Worm (Caenorhabditis elegans) whole organism, early embryonic: Measurements from ENCODE around the gene lelo-3.

Experiments used
- B0310.2 ChIP-seq: sonication (generic microtip); optimal IDR thresholded peaks from 2 replicates; lab custom pipeline; 2016; ENCODE audit warnings: mild to moderate bottlenecking, missing genetic modification characterization, missing compliant biosample characterization
- F13C5.2 ChIP-seq: sonication (generic microtip); optimal IDR thresholded peaks from 2 replicates; lab custom pipeline; 2017; ENCODE audit warnings: mild to moderate bottlenecking, missing genetic modification characterization, inconsistent platforms, missing compliant biosample characterization
- aly-1 ChIP-seq: sonication (generic microtip); optimal IDR thresholded peaks from 2 replicates; lab custom pipeline; 2016; ENCODE audit warnings: missing genetic modification characterization, missing compliant biosample characterization
- ama-1 ChIP-seq: fragments of 150-350 bp; optimal IDR thresholded peaks from 2 replicates; lab custom pipeline; 2014
- ceh-13 ChIP-seq: fragments of 200-800 bp; sonication (Bioruptor generic); optimal IDR thresholded peaks from 2 replicates; lab custom pipeline; 2018; ENCODE audit warnings: mild to moderate bottlenecking, missing genetic modification characterization, missing compliant biosample characterization
- ceh-36 ChIP-seq: sonication (generic microtip); optimal IDR thresholded peaks from 2 replicates; lab custom pipeline; 2016; ENCODE audit warnings: missing genetic modification characterization, inconsistent platforms, missing compliant biosample characterization
- ets-7 ChIP-seq: sonication (generic microtip); optimal IDR thresholded peaks from 2 replicates; lab custom pipeline; 2016; ENCODE audit warnings: missing genotype, missing genetic modification characterization, missing compliant biosample characterization
- flt-1 ChIP-seq: fragments of 200-800 bp; sonication (Bioruptor generic); IDR thresholded peaks from 2 replicates; pipeline ENCODE4 v1.3.6; 2022; ENCODE audit warnings: missing genetic modification characterization, missing compliant biosample characterization
- hmbx-1 ChIP-seq: sonication (generic microtip); optimal IDR thresholded peaks from 2 replicates; lab custom pipeline; 2016; ENCODE audit warnings: mild to moderate bottlenecking, missing genetic modification characterization, missing compliant biosample characterization
- hmg-4 ChIP-seq: fragments of 200-800 bp; sonication (Bioruptor generic); optimal IDR thresholded peaks from 2 replicates; lab custom pipeline; 2018; ENCODE audit warnings: mild to moderate bottlenecking, missing genetic modification characterization, missing compliant biosample characterization
- hnd-1 ChIP-seq: sonication (generic microtip); optimal IDR thresholded peaks from 2 replicates; lab custom pipeline; 2016; ENCODE audit warnings: missing genetic modification characterization, missing compliant biosample characterization
- pes-1 ChIP-seq: fragments of 200-800 bp; sonication (Bioruptor generic); IDR thresholded peaks from 2 replicates; pipeline ENCODE4 v1.3.6; 2022; ENCODE audit warnings: missing genetic modification reagents, missing genetic modification characterization, missing compliant biosample characterization
- scrt-1 ChIP-seq: fragments of 200-800 bp; sonication (Bioruptor generic); IDR thresholded peaks from 2 replicates; pipeline ENCODE4 v1.3.6; 2022; ENCODE audit warnings: missing genetic modification characterization, missing compliant biosample characterization
- sea-1 ChIP-seq: fragments of 200-800 bp; sonication (Bioruptor generic); conservative IDR thresholded peaks from 2 replicates; pipeline ENCODE4 v1.3.6; 2022; ENCODE audit warnings: missing genetic modification characterization, missing compliant biosample characterization
- tbx-11 ChIP-seq: fragments of 200-800 bp; sonication (Bioruptor generic); IDR thresholded peaks from 2 replicates; pipeline ENCODE4 v1.3.6; 2022; ENCODE audit warnings: missing genetic modification characterization, missing compliant biosample characterization
- tbx-37 ChIP-seq: fragments of 200-800 bp; sonication (Bioruptor generic); conservative IDR thresholded peaks from 2 replicates; pipeline ENCODE4 v1.3.6; 2022; ENCODE audit warnings: missing genetic modification reagents, missing genetic modification characterization, missing compliant biosample characterization
- tra-4 ChIP-seq: sonication (generic microtip); optimal IDR thresholded peaks from 2 replicates; lab custom pipeline; 2017; ENCODE audit warnings: missing genetic modification characterization, missing compliant biosample characterization

The lelo-3 gene

DNA sequence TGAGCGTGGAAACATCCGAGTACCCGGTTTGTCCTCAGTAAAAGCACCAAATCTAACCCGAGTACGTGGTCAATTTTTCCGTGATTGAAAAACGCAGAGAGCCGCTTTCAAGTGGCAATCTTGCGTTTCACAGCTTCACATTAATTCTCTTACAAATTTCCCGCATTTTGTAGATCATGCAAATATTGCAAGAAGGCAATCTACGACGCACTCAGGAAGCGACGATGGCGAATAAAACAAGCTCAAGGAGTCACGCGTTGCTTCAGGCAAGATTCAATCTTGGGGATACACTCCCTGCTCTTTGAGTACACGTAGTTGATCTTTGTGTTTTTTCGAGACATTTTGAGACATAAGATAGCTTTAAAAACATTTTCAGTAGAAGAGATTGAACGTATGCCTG lies 34.5 kb downstream of the lelo-3 start:
- no peak for TF ChIP-seq tra-4 (tag; lab: Kevin White, UChicago)
- no peak for TF ChIP-seq hnd-1 (tag; lab: Kevin White, UChicago)
- no peak for TF ChIP-seq tbx-37
- TF ChIP-seq flt-1 (GFP tag; lab: Robert Waterston, UW): no peak
- TF ChIP-seq ets-7 (tag; lab: Kevin White, UChicago): no peak
- TF ChIP-seq pes-1 (GFP tag; lab: Robert Waterston, UW): no peak
- TF ChIP-seq hmg-4: no peak
- TF ChIP-seq hmbx-1 (tag; lab: Kevin White, UChicago): no peak
- no peak for TF ChIP-seq F13C5.2 (tag; lab: Kevin White, UChicago)
- no peak for TF ChIP-seq ama-1 (lab: Kevin White, UChicago)
- no peak for TF ChIP-seq ceh-36
- TF ChIP-seq sea-1: no peak
- no peak for TF ChIP-seq B0310.2 (tag; lab: Kevin White, UChicago)
- no peak for TF ChIP-seq tbx-11 (GFP tag; lab: Robert Waterston, UW)
- no peak for TF ChIP-seq aly-1 (tag; lab: Kevin White, UChicago)
- no peak for TF ChIP-seq ceh-13 (GFP tag; lab: Kevin White, UChicago)

- TF ChIP-seq pes-1 (GFP tag; lab: Robert Waterston, UW): no peak
- TF ChIP-seq ceh-36: no peak
- no peak for TF ChIP-seq scrt-1 (GFP tag; lab: Robert Waterston, UW)
- TF ChIP-seq hnd-1 (tag; lab: Kevin White, UChicago): no peak
- TF ChIP-seq sea-1: no peak
- TF ChIP-seq tra-4 (tag; lab: Kevin White, UChicago): no peak
- TF ChIP-seq hmg-4: no peak
- TF ChIP-seq flt-1 (GFP tag; lab: Robert Waterston, UW): no peak
- no peak for TF ChIP-seq F13C5.2 (tag; lab: Kevin White, UChicago)
- TF ChIP-seq B0310.2 (tag; lab: Kevin White, UChicago): no peak
- TF ChIP-seq aly-1 (tag; lab: Kevin White, UChicago): no peak
- no peak for TF ChIP-seq ets-7 (tag; lab: Kevin White, UChicago)
Measured at ce11 chrX:5985720-5986119, 36.6 kb downstream of the lelo-3 start.

DNA sequence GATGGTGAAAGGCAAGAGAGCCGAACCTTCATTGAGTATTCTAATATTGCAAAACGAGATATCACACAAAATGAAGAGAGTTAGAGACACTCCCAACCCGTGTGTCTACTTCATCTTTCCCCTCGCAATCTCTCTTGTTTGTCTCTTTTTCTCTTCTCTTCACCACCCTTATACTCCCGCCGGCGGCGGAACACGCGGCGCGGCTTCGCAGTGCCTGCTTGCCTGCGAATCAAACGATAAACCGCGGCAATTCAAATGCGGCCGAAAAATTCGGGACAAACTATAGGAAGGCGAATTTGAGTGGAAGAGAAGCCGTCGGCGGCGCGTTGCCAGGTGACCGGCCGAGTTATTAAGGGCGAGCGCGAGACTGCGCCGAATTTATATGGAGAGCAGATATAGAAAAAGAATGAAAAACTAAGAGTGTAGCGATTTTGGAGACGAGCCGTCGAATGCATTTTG lies 37.8 kb downstream of the lelo-3 start, which contains the start of gene klp-13:
Gene klp-13, plus strand, starts transcription at position 409 of the 459 bp plus-strand sequence.
- TF ChIP-seq F13C5.2 (tag; lab: Kevin White, UChicago): peak; percentile 31
- TF ChIP-seq hmg-4: peak; percentile 85
- no peak for TF ChIP-seq ceh-36
- peak; percentile 39; the same call in 1 of the 2 replicates for TF ChIP-seq tbx-11 (GFP tag; lab: Robert Waterston, UW)
- peak; percentile 75 for TF ChIP-seq aly-1 (tag; lab: Kevin White, UChicago)

DNA sequence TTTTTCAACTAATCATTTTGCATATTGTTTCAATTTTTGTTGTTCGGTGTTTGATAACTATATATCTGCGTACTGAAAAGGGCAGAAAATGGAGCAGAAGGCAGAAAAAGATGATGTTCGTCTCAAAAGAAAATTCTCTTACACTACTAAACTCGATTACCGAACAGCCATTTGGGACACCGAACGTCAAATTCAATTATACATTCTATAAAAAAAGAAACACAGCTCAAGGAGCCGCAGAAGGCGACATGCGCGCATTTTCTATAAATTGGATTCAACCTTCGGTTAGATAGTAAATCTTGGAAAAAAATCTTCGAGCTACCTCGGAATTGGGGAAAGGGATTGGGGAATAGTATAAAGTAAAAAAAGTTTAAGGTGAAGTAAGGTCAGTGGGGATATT lies 39.1 kb downstream of the lelo-3 start:
- TF ChIP-seq tbx-37: no peak
- no peak for TF ChIP-seq F13C5.2 (tag; lab: Kevin White, UChicago)
- no peak for TF ChIP-seq ets-7 (tag; lab: Kevin White, UChicago)
- no peak for TF ChIP-seq B0310.2 (tag; lab: Kevin White, UChicago)
- no peak for TF ChIP-seq aly-1 (tag; lab: Kevin White, UChicago)
- TF ChIP-seq sea-1: no peak
- TF ChIP-seq ama-1 (lab: Kevin White, UChicago): no peak
- no peak for TF ChIP-seq tra-4 (tag; lab: Kevin White, UChicago)
- no peak for TF ChIP-seq flt-1 (GFP tag; lab: Robert Waterston, UW)
- no peak for TF ChIP-seq scrt-1 (GFP tag; lab: Robert Waterston, UW)
- TF ChIP-seq ceh-36: no peak
- no peak for TF ChIP-seq hmg-4
- TF ChIP-seq pes-1 (GFP tag; lab: Robert Waterston, UW): no peak
- TF ChIP-seq tbx-11 (GFP tag; lab: Robert Waterston, UW): no peak

- TF ChIP-seq hmbx-1 (tag; lab: Kevin White, UChicago): no peak
- TF ChIP-seq ceh-36: no peak
- no peak for TF ChIP-seq B0310.2 (tag; lab: Kevin White, UChicago)
Measured at ce11 chrX:5982799-5983198, 39.6 kb downstream of the lelo-3 start.

DNA sequence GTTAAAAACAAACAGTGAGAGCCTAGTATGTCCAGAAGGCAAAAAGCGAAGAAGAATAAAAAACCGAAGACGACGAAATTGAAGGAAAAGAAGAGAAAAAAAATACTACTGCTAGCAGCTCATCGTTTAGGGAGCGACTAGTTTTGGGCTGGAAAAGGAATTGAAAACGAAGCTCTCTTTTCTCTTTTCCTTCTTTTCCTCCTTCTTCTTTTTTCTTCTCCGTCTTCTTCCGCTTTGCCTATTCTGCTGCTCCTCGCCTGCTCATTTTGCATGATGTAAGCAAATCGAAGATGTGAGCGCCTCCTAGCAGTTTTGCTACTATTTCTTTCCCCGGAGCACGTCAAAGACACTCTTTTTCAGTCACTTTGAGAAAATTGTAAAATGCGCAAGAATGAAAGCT lies 40.7 kb downstream of the lelo-3 start:
- TF ChIP-seq pes-1 (GFP tag; lab: Robert Waterston, UW): no peak
- no peak for TF ChIP-seq tbx-11 (GFP tag; lab: Robert Waterston, UW)
- TF ChIP-seq hnd-1 (tag; lab: Kevin White, UChicago): no peak
- no peak for TF ChIP-seq ets-7 (tag; lab: Kevin White, UChicago)
- TF ChIP-seq ceh-36: no peak
- TF ChIP-seq ceh-13 (GFP tag; lab: Kevin White, UChicago): no peak
- TF ChIP-seq flt-1 (GFP tag; lab: Robert Waterston, UW): no peak
- TF ChIP-seq hmbx-1 (tag; lab: Kevin White, UChicago): no peak

- TF ChIP-seq flt-1 (GFP tag; lab: Robert Waterston, UW) (no peak), ets-7 (tag; lab: Kevin White, UChicago) (no peak), aly-1 (tag; lab: Kevin White, UChicago) (no peak), B0310.2 (tag; lab: Kevin White, UChicago) (no peak), ceh-13 (GFP tag; lab: Kevin White, UChicago) (no peak), scrt-1 (GFP tag; lab: Robert Waterston, UW) (no peak), ceh-36 (no peak), tbx-37 (no peak), ama-1 (lab: Kevin White, UChicago) (no peak), pes-1 (GFP tag; lab: Robert Waterston, UW) (no peak), sea-1 (no peak), tbx-11 (GFP tag; lab: Robert Waterston, UW) (no peak), hmg-4 (no peak), tra-4 (tag; lab: Kevin White, UChicago) (no peak), F13C5.2 (tag; lab: Kevin White, UChicago) (no peak), hmbx-1 (tag; lab: Kevin White, UChicago) (no peak), hnd-1 (tag; lab: Kevin White, UChicago) (no peak)
Measured at ce11 chrX:5977754-5978153, 44.6 kb downstream of the lelo-3 start, which contains the start of gene kin-2. kin-2 (minus strand) TSS chrX:5977854.
